Worm (Caenorhabditis elegans): ENCODE measurements around the gene C01G10.15.

The C01G10.15 gene

DNA sequence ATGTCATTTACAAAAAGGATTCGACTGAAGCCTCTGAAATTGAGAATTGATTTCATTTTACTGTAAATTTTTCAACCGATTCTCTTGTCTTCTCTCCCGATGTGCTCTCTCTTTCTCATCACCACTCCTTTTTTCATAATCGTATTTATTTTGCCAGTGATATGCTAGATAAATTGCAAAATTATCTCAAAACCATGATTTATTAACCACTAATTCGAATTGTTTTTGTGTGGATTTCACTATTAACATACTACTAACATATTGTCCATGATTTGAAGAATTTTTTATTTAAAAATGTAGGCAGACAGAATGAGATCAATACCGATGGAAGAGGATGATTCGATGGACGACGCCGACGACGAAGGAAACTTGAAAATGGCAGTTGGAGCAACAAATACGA is 19.9 kb downstream of the C01G10.15 start, which contains the start of gene C25D7.10:
TSS of gene C25D7.10 (plus strand) at position 301 of the 400 bp plus-strand sequence.
- no peak for TF ChIP-seq dao-5 (tag; optimal IDR thresholded peaks at IDR 0.05)
- no peak for TF ChIP-seq W03F9.2 (tag; optimal IDR thresholded peaks at IDR 0.05)
- TF ChIP-seq him-1 (tag; optimal IDR thresholded peaks at IDR 0.05): no peak

DNA sequence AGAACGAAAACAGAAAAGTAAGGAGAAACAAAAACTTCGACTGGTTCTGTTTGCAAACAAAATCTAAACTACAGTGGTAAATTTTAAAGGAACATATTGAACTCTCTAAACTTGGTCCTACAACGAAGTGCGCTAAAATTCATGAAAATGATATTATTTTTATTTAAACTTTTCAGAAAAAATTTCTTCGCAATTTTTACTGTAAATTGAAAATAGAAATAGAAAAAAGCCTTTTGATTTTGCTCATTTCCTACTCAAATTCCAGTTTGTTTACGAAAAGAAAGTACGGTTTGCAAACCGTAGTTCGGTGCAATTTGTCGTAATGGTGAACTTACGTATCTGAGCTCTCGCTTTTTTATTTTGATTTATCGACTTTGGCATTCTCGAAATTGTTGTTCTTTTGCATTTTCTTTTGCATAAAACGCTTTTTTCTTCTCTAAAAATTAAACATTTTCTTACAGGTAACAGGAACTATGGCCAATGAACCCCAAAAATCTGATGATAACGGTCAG is 21.2 kb downstream of the C01G10.15 start, which contains the start of gene otub-1:
TSS of gene otub-1 (plus strand) at position 462 of the 512 bp plus-strand sequence.
- TF ChIP-seq dao-5 (tag; optimal IDR thresholded peaks at IDR 0.05) (no peak), him-1 (tag; optimal IDR thresholded peaks at IDR 0.05) (no peak), W03F9.2 (tag; optimal IDR thresholded peaks at IDR 0.05) (no peak)

DNA sequence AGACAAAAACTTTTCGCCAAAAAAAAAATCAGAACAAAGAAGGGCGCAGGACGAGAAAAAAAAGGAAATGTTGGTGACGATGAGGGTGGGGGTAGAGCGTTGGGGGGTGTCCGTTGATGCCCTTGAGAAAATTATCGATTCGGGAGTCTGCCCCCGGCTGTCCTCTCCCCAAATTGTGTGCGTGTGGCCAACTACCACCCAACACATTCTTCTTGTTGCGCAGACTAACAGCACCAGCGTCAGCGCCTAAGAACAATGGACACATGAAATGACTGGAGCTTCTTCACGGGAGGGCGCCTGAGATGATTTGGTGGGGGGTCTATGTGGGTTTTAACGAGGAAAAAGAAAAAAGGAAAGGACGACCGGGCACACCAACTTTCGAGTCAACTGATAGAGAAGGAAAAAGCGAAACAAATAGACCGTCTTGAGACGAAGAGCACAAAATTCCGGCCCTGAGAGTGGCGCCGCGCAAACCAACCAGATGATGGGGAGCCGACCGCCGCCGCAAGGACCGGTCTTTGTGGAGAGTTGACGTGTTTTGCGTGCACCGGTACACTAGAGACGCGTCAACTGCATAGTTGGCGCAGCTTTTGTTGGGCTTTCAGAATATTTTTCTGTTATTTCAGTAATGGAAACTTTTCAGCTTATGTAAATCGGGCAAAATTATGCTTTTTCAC is 21.9 kb downstream of the C01G10.15 start, which contains the start of gene C25D7.9:
TSS of gene C25D7.9 (plus strand) at position 68 of the 677 bp plus-strand sequence.
- no peak for TF ChIP-seq him-1 (tag; optimal IDR thresholded peaks at IDR 0.05)
- TF ChIP-seq dao-5 (tag; optimal IDR thresholded peaks at IDR 0.05): no peak
- TF ChIP-seq W03F9.2 (tag; optimal IDR thresholded peaks at IDR 0.05): no peak

DNA sequence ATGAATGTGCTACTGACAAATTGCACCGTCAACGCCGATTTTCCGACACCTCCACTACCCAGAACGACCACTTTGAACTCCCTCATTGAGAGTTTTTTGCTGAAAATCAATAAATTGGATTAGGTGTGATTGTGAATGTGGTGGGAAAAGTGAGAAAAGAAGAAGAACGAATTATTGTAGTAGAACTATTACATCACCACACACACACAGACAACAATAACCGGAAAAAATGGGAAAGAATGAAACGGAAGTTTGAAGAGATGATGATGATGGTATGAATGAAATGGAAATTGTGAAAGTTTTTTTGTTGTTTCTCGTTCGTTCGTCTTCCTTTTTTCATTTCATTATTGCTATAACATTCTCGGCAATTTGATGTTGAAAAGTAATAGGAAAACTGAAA is 23.1 kb downstream of the C01G10.15 start, which contains the start of gene rap-2:
TSS of gene rap-2 (minus strand) at position 101 of the 400 bp plus-strand sequence.
- no peak for TF ChIP-seq W03F9.2 (tag; optimal IDR thresholded peaks at IDR 0.05)
- no peak for TF ChIP-seq him-1 (tag; optimal IDR thresholded peaks at IDR 0.05)
- TF ChIP-seq dao-5 (tag; optimal IDR thresholded peaks at IDR 0.05): no peak

DNA sequence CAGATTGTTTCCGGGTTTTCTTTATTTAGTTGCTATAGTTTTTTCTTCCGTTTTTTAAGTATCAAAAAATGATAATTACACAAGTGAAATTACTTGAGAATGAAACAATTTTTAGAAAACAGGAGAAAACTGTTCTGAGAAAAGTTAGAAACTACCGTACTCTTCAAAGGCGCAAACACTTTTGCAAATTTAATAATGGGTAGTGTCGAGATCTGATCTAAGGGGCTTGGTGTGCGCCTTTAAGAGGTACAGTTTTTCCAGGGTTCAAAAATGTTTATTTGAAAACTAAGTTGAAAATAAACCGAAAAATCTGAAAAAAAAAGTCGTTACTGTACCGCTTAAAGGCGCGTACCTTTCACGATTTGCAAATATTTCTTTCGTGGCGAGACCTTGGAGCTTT is 26.5 kb downstream of the C01G10.15 start:
- TF ChIP-seq dao-5 (tag; optimal IDR thresholded peaks at IDR 0.05): no peak
- TF ChIP-seq him-1 (tag; optimal IDR thresholded peaks at IDR 0.05): no peak
- TF ChIP-seq W03F9.2 (tag; optimal IDR thresholded peaks at IDR 0.05): no peak

DNA sequence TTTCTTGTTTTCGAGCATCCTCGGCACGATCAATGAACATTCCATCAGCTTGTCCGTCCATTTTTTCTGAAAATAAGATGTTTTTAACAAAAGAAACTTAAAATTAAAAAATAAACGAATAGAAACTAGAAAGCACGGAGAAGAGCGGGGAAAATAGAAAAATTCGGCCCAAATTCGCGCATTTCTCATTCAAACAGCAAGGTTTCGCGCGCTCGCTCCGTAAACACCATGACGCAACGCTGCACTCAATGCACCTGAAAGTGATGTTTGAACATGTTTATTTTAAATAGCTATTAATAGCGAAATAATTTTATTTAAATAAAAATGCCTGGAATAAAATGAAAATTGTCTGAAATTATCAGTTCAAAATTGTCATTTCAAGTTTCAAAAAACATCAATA is 27.6 kb downstream of the C01G10.15 start, which contains the start of the genes mcm-3 and C25D7.15:
TSS of gene mcm-3 (minus strand) at position 66 of the 400 bp plus-strand sequence.
TSS of gene C25D7.15 (plus strand) at position 275 of the 400 bp plus-strand sequence.
- TF ChIP-seq him-1 (tag; optimal IDR thresholded peaks at IDR 0.05) (no peak), dao-5 (tag; optimal IDR thresholded peaks at IDR 0.05) (no peak), W03F9.2 (tag; optimal IDR thresholded peaks at IDR 0.05) (peak; percentile 32)

DNA sequence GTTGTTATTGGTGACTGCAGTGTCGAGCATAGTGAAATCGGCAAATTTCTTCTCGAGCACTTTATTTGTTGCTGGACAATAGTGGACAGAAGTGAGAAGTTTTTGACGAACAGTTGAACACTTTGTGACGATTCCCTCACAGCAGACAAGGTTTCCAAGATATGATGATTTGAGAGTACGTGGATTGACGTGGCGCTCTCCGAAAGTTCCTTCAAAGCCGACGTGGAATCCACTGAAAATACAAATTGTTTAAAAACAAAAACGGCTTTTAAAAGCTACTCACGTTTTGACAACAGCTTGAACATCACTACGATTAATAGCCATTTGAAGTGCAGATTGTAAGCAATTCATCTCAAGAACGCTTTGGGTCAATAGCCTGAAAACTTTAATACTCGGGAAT is 28.1 kb downstream of the C01G10.15 start:
- no peak for TF ChIP-seq him-1 (tag; optimal IDR thresholded peaks at IDR 0.05)
- TF ChIP-seq W03F9.2 (tag; optimal IDR thresholded peaks at IDR 0.05): no peak
- no peak for TF ChIP-seq dao-5 (tag; optimal IDR thresholded peaks at IDR 0.05)

DNA sequence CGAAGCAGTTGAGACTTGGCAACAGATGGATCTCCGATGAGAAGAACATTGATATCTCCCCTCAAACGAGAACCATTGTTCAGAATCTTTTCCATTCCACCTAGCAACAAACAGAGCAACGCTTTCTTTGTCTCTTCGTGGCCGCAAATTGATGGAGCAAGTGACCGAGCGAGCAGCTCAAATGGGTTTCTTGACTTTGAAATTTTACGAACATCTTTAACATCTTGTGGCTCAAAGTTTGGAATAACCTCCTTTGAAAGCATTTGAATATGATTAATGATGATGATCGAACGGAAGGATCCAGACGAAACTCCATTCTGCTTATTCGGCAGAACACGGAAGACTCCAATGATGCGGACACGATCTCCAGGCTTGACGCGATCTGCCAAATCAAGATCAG is 28.7 kb downstream of the C01G10.15 start:
- TF ChIP-seq him-1 (tag; optimal IDR thresholded peaks at IDR 0.05): no peak
- TF ChIP-seq W03F9.2 (tag; optimal IDR thresholded peaks at IDR 0.05): no peak
- TF ChIP-seq dao-5 (tag; optimal IDR thresholded peaks at IDR 0.05): no peak

DNA sequence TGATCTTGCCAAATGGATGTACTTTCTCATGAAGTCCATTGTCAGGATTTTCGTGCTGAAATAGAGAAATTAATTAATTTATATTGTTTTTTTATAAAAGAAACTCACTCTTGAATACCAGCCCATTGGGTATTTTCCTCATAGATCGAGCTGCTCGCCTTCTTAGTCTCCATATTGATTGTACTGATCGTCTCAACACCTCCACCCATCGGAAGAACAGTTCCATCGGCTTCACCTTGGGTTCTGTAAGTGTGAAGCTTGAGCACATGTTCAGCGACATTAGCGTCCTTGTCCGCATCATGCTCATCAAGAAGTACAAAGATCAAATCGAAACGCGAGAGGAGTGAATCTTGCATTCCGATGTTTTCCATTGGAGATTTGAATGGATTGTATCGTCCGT is 29.4 kb downstream of the C01G10.15 start:
- no peak for TF ChIP-seq dao-5 (tag; optimal IDR thresholded peaks at IDR 0.05)
- TF ChIP-seq him-1 (tag; optimal IDR thresholded peaks at IDR 0.05): no peak
- no peak for TF ChIP-seq W03F9.2 (tag; optimal IDR thresholded peaks at IDR 0.05)

DNA sequence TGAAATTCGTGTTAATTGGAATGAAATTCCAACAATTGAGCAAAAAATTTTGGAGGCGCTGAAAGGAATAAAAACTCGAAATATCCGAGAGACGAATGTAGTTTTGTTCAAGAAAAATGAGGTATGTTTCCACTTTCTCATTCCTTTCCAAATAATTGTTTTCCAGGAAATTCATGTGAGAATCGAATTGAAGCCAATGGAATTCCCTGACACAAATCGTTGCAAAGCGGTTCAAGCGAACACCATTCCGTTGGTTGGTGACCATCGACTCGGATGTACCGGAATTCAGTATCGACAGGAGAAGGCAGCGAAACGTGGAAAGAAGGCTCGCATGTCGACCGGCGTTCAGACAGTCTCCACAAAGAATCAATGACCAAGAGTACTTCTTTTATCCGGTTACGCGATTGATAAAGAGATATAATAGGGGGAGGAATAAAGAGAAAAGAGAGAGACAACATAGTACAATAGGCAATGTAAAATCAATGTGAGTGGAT is 30.7 kb downstream of the C01G10.15 start:
- TF ChIP-seq W03F9.2 (tag; optimal IDR thresholded peaks at IDR 0.05): no peak

DNA sequence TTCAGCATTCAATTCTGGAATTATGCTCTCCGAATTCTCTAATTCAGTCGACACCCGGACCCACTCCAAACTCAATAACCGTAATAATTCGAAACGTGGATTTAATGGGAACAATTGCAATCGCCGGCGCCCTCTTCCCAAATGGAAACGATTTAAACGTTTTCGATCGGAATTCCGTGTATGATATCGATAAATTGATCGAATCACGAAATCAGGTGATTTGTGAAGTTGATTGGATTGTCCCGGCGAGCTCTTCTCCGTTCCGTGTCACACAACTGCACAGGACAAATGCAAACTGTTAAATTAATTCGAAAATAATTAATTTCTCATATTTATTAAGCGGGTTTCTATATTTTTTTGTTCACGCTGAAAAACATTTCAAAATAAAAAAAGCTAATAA is 31.2 kb downstream of the C01G10.15 start, which contains the start of gene C25D7.16:
TSS of gene C25D7.16 (plus strand) at position 301 of the 400 bp plus-strand sequence.
- TF ChIP-seq him-1 (tag; optimal IDR thresholded peaks at IDR 0.05): no peak
- TF ChIP-seq dao-5 (tag; optimal IDR thresholded peaks at IDR 0.05): no peak
- no peak for TF ChIP-seq W03F9.2 (tag; optimal IDR thresholded peaks at IDR 0.05)

DNA sequence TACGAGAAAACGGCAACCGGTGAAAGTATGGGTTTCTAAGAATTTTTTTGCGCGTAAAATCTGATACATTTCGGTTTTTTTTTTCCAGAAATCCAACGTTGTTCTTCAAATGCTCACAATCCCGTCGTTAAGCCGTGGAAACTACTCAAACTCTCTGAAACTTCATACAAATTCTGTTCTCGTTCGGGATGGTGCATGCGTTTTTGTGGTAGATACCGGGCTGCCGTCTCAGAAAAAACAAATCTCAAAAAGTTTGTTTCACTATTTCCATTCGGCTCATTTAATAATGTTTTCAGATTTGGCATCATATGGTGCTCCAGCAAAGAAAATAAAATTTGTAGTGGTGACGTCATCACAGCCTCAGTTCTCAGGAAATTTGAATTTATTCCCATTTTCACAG is 32.4 kb downstream of the C01G10.15 start:
- TF ChIP-seq him-1 (tag; optimal IDR thresholded peaks at IDR 0.05): no peak
- no peak for TF ChIP-seq dao-5 (tag; optimal IDR thresholded peaks at IDR 0.05)
- no peak for TF ChIP-seq W03F9.2 (tag; optimal IDR thresholded peaks at IDR 0.05)

DNA sequence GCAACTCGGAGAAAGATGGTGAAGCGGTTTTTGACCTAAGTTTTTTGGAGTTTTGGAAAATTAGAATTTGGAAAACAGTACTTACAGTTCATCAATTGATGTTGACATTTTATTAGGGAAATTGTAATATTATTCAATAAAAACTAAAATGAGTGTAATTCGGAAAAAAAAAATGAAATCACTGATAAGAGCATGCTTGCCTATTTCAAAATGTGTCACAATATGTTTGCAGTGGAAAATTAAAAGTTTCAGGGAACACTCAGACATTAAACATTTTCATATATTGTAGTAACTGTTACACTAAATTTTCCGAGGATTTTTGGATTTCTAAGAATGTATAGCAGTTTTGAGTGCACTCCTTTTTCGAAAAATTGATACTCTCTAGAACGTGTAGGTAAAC is 34.7 kb downstream of the C01G10.15 start, which contains the start of the genes fbxa-82 and C25D7.5:
TSS of gene fbxa-82 (minus strand) at position 163 of the 400 bp plus-strand sequence.
TSS of gene C25D7.5 (plus strand) at position 283 of the 400 bp plus-strand sequence.
- TF ChIP-seq W03F9.2 (tag; optimal IDR thresholded peaks at IDR 0.05) (no peak), dao-5 (tag; optimal IDR thresholded peaks at IDR 0.05) (no peak), him-1 (tag; optimal IDR thresholded peaks at IDR 0.05) (no peak)

DNA sequence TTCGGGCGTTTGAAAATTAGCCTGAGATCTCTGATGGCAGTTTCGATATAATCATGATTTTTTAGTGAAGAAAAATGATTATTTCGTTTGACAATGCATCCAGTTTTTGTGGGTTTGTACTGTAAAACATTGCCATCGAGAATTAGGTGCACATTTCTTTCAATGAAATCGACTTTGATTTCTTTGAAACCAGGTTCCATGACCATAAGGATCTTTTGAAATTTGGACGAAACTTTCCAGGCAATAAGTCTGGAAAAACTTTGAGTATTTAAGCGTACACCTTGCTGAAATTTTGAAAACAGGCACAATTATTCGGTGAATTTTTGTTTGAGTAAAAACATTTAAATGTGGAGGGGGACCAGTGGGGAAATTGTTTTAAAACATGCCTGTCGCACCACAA is 35.4 kb downstream of the C01G10.15 start:
- TF ChIP-seq dao-5 (tag; optimal IDR thresholded peaks at IDR 0.05): no peak
- TF ChIP-seq W03F9.2 (tag; optimal IDR thresholded peaks at IDR 0.05): no peak
- TF ChIP-seq him-1 (tag; optimal IDR thresholded peaks at IDR 0.05): no peak
